Worm (Caenorhabditis elegans): ENCODE results near the gene agr-1.

DNA sequence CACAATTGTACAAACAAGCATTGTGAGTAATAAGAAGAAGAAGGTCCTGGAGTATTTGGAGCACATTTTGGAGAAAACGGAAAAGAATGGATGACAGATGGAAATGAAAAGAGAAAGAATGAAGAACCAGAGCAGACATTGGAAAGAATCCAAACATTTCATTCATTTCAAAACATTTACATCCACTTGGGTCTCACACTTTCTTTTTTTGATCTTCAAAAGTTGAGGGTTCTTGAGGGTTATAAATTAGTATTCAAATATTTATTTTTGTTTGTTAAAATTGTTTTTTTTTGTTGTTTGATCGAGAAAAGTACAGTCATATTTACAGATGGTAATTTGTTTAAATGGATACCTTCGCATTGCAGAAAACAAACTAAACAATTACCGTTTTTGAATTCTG lies 41.3 kb downstream of the agr-1 start, which contains the start of gene T14B4.9:
- TF ChIP-seq hlh-15 (tag; optimal IDR thresholded peaks at IDR 0.05) (no peak), pat-9 (tag; optimal IDR thresholded peaks at IDR 0.05) (no peak), unc-86 (tag; optimal IDR thresholded peaks at IDR 0.05) (no peak), pag-3 (tag; optimal IDR thresholded peaks at IDR 0.05; ENCODE audit: borderline replicate concordance) (no peak), C38D4.7 (GFP tag; optimal IDR thresholded peaks at IDR 0.05) (no peak), dve-1 (tag; optimal IDR thresholded peaks at IDR 0.05) (no peak), nhr-11 (tag; optimal IDR thresholded peaks at IDR 0.05) (no peak)
